Worm (Caenorhabditis elegans): ENCODE measurements around the gene dhgd-1.
A peak's percentile ranks its signal among the peaks of the same experiment; 100 is the strongest.

Gene dhgd-1

DNA sequence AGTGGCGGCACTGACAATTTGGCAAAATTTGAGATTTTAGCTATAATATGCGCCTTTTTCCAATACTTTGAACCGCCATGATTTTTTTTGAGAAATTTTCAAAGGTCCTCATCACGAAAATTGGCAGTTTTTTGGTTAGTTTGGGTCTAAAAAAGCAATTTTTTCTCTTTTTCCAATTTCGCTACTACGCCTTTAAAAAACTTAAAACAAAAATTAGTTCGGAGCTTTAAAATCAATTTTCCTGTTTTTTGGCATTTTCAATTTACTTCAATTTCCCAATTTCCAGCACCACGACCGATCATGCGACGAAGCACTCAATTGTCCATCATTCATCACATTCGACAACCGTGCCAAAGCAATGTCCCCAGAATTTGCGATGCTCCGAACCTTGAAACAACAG lies 54.5 kb downstream of the dhgd-1 start, which contains the start of gene B0334.5:
TSS of gene B0334.5 (plus strand) at position 301 of the 400 bp plus-strand sequence.
- peak in 1 of 2 experiments; percentile 81 for TF ChIP-seq unc-62 (GFP tag; optimal IDR thresholded peaks at IDR 0.05 in 1 of 2)
- TF ChIP-seq unc-62 (tag; optimal IDR thresholded peaks at IDR 0.05): no peak
- no peak for TF ChIP-seq set-16 (GFP tag; IDR thresholded peaks at IDR 0.05)

ce11 chrII:11496767-11497166 lies 55.1 kb downstream of the dhgd-1 start, which contains the start of gene emc-5:
TSS of gene emc-5 (plus strand) at chrII:11496780.
- TF ChIP-seq lsy-2 (tag; optimal IDR thresholded peaks at IDR 0.05): peak in 1 of 2 experiments; percentile 15
- no peak for TF ChIP-seq pqm-1 (tag; optimal IDR thresholded peaks at IDR 0.05)
- TF ChIP-seq nhr-42 (GFP tag; IDR thresholded peaks at IDR 0.05): no peak
- no peak for TF ChIP-seq zag-1 (tag; optimal IDR thresholded peaks at IDR 0.05)
- TF ChIP-seq daf-16 (GFP tag; optimal IDR thresholded peaks at IDR 0.05): peak in 1 of 2 experiments; percentile 43
- TF ChIP-seq daf-16 (tag; optimal IDR thresholded peaks at IDR 0.05): no peak
- TF ChIP-seq mes-2 (tag; optimal IDR thresholded peaks at IDR 0.05; ENCODE audit: poor library complexity, severe bottlenecking): peak; percentile 29

ce11 chrII:11495806-11496205 lies 56.1 kb downstream of the dhgd-1 start:
- no peak for TF ChIP-seq madf-9 (GFP tag; conservative IDR thresholded peaks at IDR 0.05)
- TF ChIP-seq dpl-1 (GFP tag; optimal IDR thresholded peaks at IDR 0.05): no peak
- TF ChIP-seq attf-4 (tag; optimal IDR thresholded peaks at IDR 0.05): no peak
- no peak for TF ChIP-seq lin-39 (tag; optimal IDR thresholded peaks at IDR 0.05)
- no peak for TF ChIP-seq nhr-42 (GFP tag; IDR thresholded peaks at IDR 0.05)
- TF ChIP-seq ZK546.5 (tag; optimal IDR thresholded peaks at IDR 0.05): no peak
- no peak for TF ChIP-seq F10B5.3 (tag; optimal IDR thresholded peaks at IDR 0.05)
- no peak for TF ChIP-seq pqm-1 (tag; optimal IDR thresholded peaks at IDR 0.05)
- no peak for TF ChIP-seq hlh-30 (tag; optimal IDR thresholded peaks at IDR 0.05; ENCODE audit: insufficient read depth)
- TF ChIP-seq ztf-11 (tag; optimal IDR thresholded peaks at IDR 0.05): no peak
- no peak for TF ChIP-seq nhr-25 (tag; optimal IDR thresholded peaks at IDR 0.05; ENCODE audit: borderline replicate concordance, insufficient read depth)
- no peak for TF ChIP-seq unc-62 (GFP tag; optimal IDR thresholded peaks at IDR 0.05 in 1 of 2)
- no peak for TF ChIP-seq unc-62 (tag; optimal IDR thresholded peaks at IDR 0.05)
- TF ChIP-seq R02D3.7 (tag; optimal IDR thresholded peaks at IDR 0.05): no peak
- no peak for TF ChIP-seq spr-1 (tag; optimal IDR thresholded peaks at IDR 0.05)
- TF ChIP-seq nhr-28 (tag; optimal IDR thresholded peaks at IDR 0.05): no peak

- TF ChIP-seq ceh-82 (tag; optimal IDR thresholded peaks at IDR 0.05) (no peak), dpl-1 (GFP tag; optimal IDR thresholded peaks at IDR 0.05) (peak; percentile 42), daf-16 (GFP tag; optimal IDR thresholded peaks at IDR 0.05) (no peak), daf-16 (tag; optimal IDR thresholded peaks at IDR 0.05) (peak; percentile 64), lsy-2 (tag; optimal IDR thresholded peaks at IDR 0.05) (peak in 1 of 2 experiments; percentile 94), hlh-30 (tag; optimal IDR thresholded peaks at IDR 0.05; ENCODE audit: insufficient read depth) (peak; percentile 7), tag-97 (GFP tag; IDR thresholded peaks at IDR 0.05) (no peak), mes-2 (tag; optimal IDR thresholded peaks at IDR 0.05; ENCODE audit: poor library complexity, severe bottlenecking) (peak; percentile 26)
Observed at ce11 chrII:11495307-11495706, 56.6 kb downstream of the dhgd-1 start, which contains the start of the genes ooc-3 and B0334.4. TSS of gene ooc-3 (minus strand) at chrII:11495321. TSS of gene B0334.4 (plus strand) at chrII:11495692.

ce11 chrII:11492843-11493242 lies 59.0 kb downstream of the dhgd-1 start, which contains the start of gene hacl-1:
TSS of gene hacl-1 (minus strand) at chrII:11492963.
- TF ChIP-seq dve-1 (tag; optimal IDR thresholded peaks at IDR 0.05; ENCODE audit: insufficient read depth): peak; percentile 71
- TF ChIP-seq tag-97 (GFP tag; IDR thresholded peaks at IDR 0.05): no peak
- TF ChIP-seq dmd-8 (GFP tag; IDR thresholded peaks at IDR 0.05): no peak
- no peak for TF ChIP-seq zip-11 (GFP tag; IDR thresholded peaks at IDR 0.05)
- TF ChIP-seq nhr-48 (tag; optimal IDR thresholded peaks at IDR 0.05): peak; percentile 48
- no peak for TF ChIP-seq zip-2 (tag; optimal IDR thresholded peaks at IDR 0.05)
- TF ChIP-seq lim-7 (GFP tag; IDR thresholded peaks at IDR 0.05): no peak
- TF ChIP-seq nhr-11 (tag; optimal IDR thresholded peaks at IDR 0.05): no peak
- TF ChIP-seq F49E8.2 (tag; optimal IDR thresholded peaks at IDR 0.05; ENCODE audit: borderline replicate concordance): no peak
- TF ChIP-seq ceh-44 (GFP tag; IDR thresholded peaks at IDR 0.05): no peak
- TF ChIP-seq madf-9 (GFP tag; conservative IDR thresholded peaks at IDR 0.05): no peak
- TF ChIP-seq tra-1 (GFP tag; IDR thresholded peaks at IDR 0.05): no peak
- TF ChIP-seq ceh-20 (GFP tag; IDR thresholded peaks at IDR 0.05): no peak
- peak; percentile 9 for TF ChIP-seq nhr-77 (tag; optimal IDR thresholded peaks at IDR 0.05)
- peak in 1 of 2 experiments; percentile 56 for TF ChIP-seq lsy-2 (tag; optimal IDR thresholded peaks at IDR 0.05)
- TF ChIP-seq pha-4 (GFP tag; IDR thresholded peaks at IDR 0.05): no peak
- no peak for TF ChIP-seq pha-4 (tag; optimal IDR thresholded peaks at IDR 0.05)
- no peak for TF ChIP-seq lin-38 (GFP tag; IDR thresholded peaks at IDR 0.05)
- TF ChIP-seq nhr-41 (GFP tag; IDR thresholded peaks at IDR 0.05): no peak
- no peak for TF ChIP-seq F10B5.3 (tag; optimal IDR thresholded peaks at IDR 0.05)
- TF ChIP-seq Y75B8A.6 (GFP tag; IDR thresholded peaks at IDR 0.05): no peak
- TF ChIP-seq ama-1 (optimal IDR thresholded peaks at IDR 0.05): no peak
- no peak for TF ChIP-seq unc-39 (tag; optimal IDR thresholded peaks at IDR 0.05)
- TF ChIP-seq F26F4.8 (GFP tag; conservative IDR thresholded peaks at IDR 0.05): no peak
